Worm (Caenorhabditis elegans) whole organism, mixed stage, embryonic: ENCODE results near the gene K02A6.3.
A peak's percentile ranks its signal among the peaks of the same experiment; 100 is the strongest.

Experiments used
- M03D4.4 ChIP-seq: sonication (generic microtip); optimal IDR thresholded peaks from 2 replicates; lab custom pipeline; 2017; ENCODE audit warnings: mild to moderate bottlenecking, missing genetic modification characterization, missing compliant biosample characterization
- bed-3 ChIP-seq: fragments of 200-800 bp; sonication (Bioruptor generic); optimal IDR thresholded peaks from 3 replicates; lab custom pipeline; 2018; ENCODE audit warnings: mild to moderate bottlenecking, missing genetic modification characterization, moderate library complexity, missing compliant biosample characterization
- blmp-1 ChIP-seq: fragments of 150-350 bp; optimal IDR thresholded peaks from 2 replicates; lab custom pipeline; 2014; ENCODE audit warnings: missing biosample characterization, missing genetic modification characterization
- ceh-43 ChIP-seq: fragments of 200-800 bp; sonication (Bioruptor generic); optimal IDR thresholded peaks from 2 replicates; lab custom pipeline; 2018; ENCODE audit warnings: mild to moderate bottlenecking, missing genetic modification characterization, moderate library complexity, missing compliant biosample characterization
- ceh-83 ChIP-seq: fragments of 200-800 bp; sonication (Bioruptor generic); optimal IDR thresholded peaks from 2 replicates; lab custom pipeline; 2018; ENCODE audit warnings: mild to moderate bottlenecking, missing genetic modification characterization, missing compliant biosample characterization
- ces-1 ChIP-seq: fragments of 150-350 bp; optimal IDR thresholded peaks from 2 replicates; lab custom pipeline; 2014; ENCODE audit warnings: missing biosample characterization, missing genetic modification reagents, missing genetic modification characterization
- cnd-1 ChIP-seq: fragments of 200-800 bp; sonication (Bioruptor generic); optimal IDR thresholded peaks from 2 replicates; lab custom pipeline; 2018; ENCODE audit warnings: mild to moderate bottlenecking, missing genetic modification characterization, missing compliant biosample characterization
- drap-1 ChIP-seq: fragments of 200-800 bp; sonication (Bioruptor generic); optimal IDR thresholded peaks from 3 replicates; lab custom pipeline; 2018; ENCODE audit warnings: mild to moderate bottlenecking, missing genetic modification characterization, missing compliant biosample characterization
- elt-1 ChIP-seq: sonication (generic microtip); optimal IDR thresholded peaks from 2 replicates; lab custom pipeline; 2017; ENCODE audit warnings: missing genetic modification characterization, mild to moderate bottlenecking, missing compliant biosample characterization, antibody characterized with exemption, moderate library complexity, borderline replicate concordance; ENCODE audit not compliant: insufficient read depth
- elt-3 ChIP-seq: fragments of 150-350 bp; optimal IDR thresholded peaks from 2 replicates; lab custom pipeline; 2014; ENCODE audit warnings: missing biosample characterization, missing genetic modification characterization
- flh-1 ChIP-seq: fragments of 200-800 bp; sonication (Bioruptor generic); optimal IDR thresholded peaks from 2 replicates; lab custom pipeline; 2018; ENCODE audit warnings: mild to moderate bottlenecking, missing genetic modification characterization, moderate library complexity, missing compliant biosample characterization
- ham-2 ChIP-seq: fragments of 200-800 bp; sonication (Bioruptor generic); optimal IDR thresholded peaks from 2 replicates; lab custom pipeline; 2018; ENCODE audit warnings: mild to moderate bottlenecking, missing genetic modification characterization, missing compliant biosample characterization
- hlh-1 ChIP-seq: fragments of 150-350 bp; optimal IDR thresholded peaks from 2 replicates; lab custom pipeline; 2014; ENCODE audit warnings: missing biosample characterization, missing genetic modification reagents, missing genetic modification characterization
- lin-13 ChIP-seq: fragments of 150-350 bp; optimal IDR thresholded peaks from 2 replicates; lab custom pipeline; 2014; ENCODE audit warnings: missing biosample characterization, missing genetic modification characterization
- lsy-2 ChIP-seq: fragments of 150-350 bp; optimal IDR thresholded peaks from 2 replicates; lab custom pipeline; 2014; ENCODE audit warnings: missing biosample characterization, missing genetic modification characterization
- mab-5 ChIP-seq: fragments of 150-350 bp; optimal IDR thresholded peaks from 2 replicates; lab custom pipeline; 2014; ENCODE audit warnings: missing biosample characterization, missing genetic modification characterization
- mep-1 ChIP-seq: fragments of 150-350 bp; optimal IDR thresholded peaks from 2 replicates; lab custom pipeline; 2017; ENCODE audit warnings: missing biosample characterization, missing genetic modification reagents, missing genetic modification characterization, inconsistent platforms
- mls-2 ChIP-seq: sonication (generic microtip); optimal IDR thresholded peaks from 2 replicates; lab custom pipeline; 2016; ENCODE audit warnings: mild to moderate bottlenecking, missing genetic modification characterization, moderate library complexity, missing compliant biosample characterization
- nhr-12 ChIP-seq: fragments of 150-350 bp; optimal IDR thresholded peaks from 2 replicates; lab custom pipeline; 2014; ENCODE audit warnings: missing biosample characterization, missing genetic modification characterization
- nhr-2 ChIP-seq: fragments of 150-350 bp; optimal IDR thresholded peaks from 2 replicates; lab custom pipeline; 2014; ENCODE audit warnings: missing biosample characterization, missing genetic modification characterization
- nhr-237 ChIP-seq: fragments of 150-350 bp; optimal IDR thresholded peaks from 2 replicates; lab custom pipeline; 2014; ENCODE audit warnings: missing biosample characterization, missing genetic modification characterization
- nhr-28 ChIP-seq: fragments of 150-350 bp; optimal IDR thresholded peaks from 2 replicates; lab custom pipeline; 2014; ENCODE audit warnings: missing biosample characterization, missing genetic modification characterization
- nhr-76 ChIP-seq: sonication (generic microtip); optimal IDR thresholded peaks from 2 replicates; lab custom pipeline; 2017; ENCODE audit warnings: missing biosample characterization, missing genetic modification characterization
- pha-4 ChIP-seq: fragments of 150-350 bp; optimal IDR thresholded peaks from 2 replicates; lab custom pipeline; 2018; ENCODE audit warnings: missing biosample characterization, missing genetic modification reagents, missing genetic modification characterization
- sem-2 ChIP-seq: fragments of 200-800 bp; sonication (Bioruptor generic); optimal IDR thresholded peaks from 2 replicates; lab custom pipeline; 2018; ENCODE audit warnings: mild to moderate bottlenecking, missing genetic modification characterization, missing compliant biosample characterization
- snpc-4 ChIP-seq: fragments of 150-350 bp; optimal IDR thresholded peaks from 2 replicates; lab custom pipeline; 2014; ENCODE audit warnings: missing biosample characterization, missing genetic modification characterization
- sptf-1 ChIP-seq: sonication (generic microtip); optimal IDR thresholded peaks from 2 replicates; lab custom pipeline; 2017; ENCODE audit warnings: mild to moderate bottlenecking, missing genetic modification characterization, moderate library complexity, missing compliant biosample characterization
- tbx-8 ChIP-seq: fragments of 200-800 bp; sonication (Bioruptor generic); optimal IDR thresholded peaks from 2 replicates; lab custom pipeline; 2018; ENCODE audit warnings: mild to moderate bottlenecking, missing genetic modification characterization, moderate library complexity, missing compliant biosample characterization
- unc-39 ChIP-seq: fragments of 150-350 bp; optimal IDR thresholded peaks from 2 replicates; lab custom pipeline; 2014; ENCODE audit warnings: missing biosample characterization, missing genetic modification characterization
- zip-8 ChIP-seq: fragments of 150-350 bp; optimal IDR thresholded peaks from 2 replicates; lab custom pipeline; 2014; ENCODE audit warnings: missing biosample characterization, missing genetic modification characterization

K02A6.3 gene

DNA sequence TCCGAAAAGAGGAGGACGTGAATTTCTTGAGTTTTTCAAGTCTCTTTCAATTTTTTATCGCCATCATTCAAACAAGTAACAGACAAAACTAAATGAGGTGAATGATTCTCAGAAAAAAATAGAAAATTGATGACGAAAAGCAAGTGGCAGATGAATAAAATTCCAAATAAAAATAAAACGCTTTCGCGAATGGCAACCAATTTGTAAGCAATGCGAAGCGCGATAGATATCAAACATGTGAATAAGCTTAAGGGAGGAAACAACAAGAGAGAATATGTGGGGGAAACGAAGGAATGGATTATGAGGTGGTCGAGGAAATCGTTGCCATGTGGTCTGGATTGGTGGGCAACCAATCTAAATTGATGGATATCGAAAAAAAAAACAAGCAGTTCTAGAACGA, 27.3 kb downstream of the K02A6.3 start:
- no peak for TF ChIP-seq nhr-2 (tag; lab: Kevin White, UChicago)
- peak; percentile 8 for TF ChIP-seq ces-1

- no peak for TF ChIP-seq nhr-76 (tag; lab: Kevin White, UChicago)
- no peak for TF ChIP-seq tbx-8 (GFP tag; lab: Kevin White, UChicago)
- TF ChIP-seq unc-39 (tag; lab: Kevin White, UChicago), result no peak
- TF ChIP-seq ceh-43 (GFP tag; lab: Kevin White, UChicago), result no peak
- no peak for TF ChIP-seq flh-1 (GFP tag; lab: Kevin White, UChicago)
- no peak for TF ChIP-seq mep-1
- no peak for TF ChIP-seq nhr-28 (tag; lab: Kevin White, UChicago)
- no peak for TF ChIP-seq blmp-1
- no peak for TF ChIP-seq mls-2 (tag; lab: Kevin White, UChicago)
- TF ChIP-seq ces-1, result no peak
- TF ChIP-seq ceh-83 (GFP tag; lab: Kevin White, UChicago), result no peak
- TF ChIP-seq lsy-2, result no peak
- TF ChIP-seq elt-1 (tag; lab: Kevin White, UChicago), result no peak
- TF ChIP-seq ham-2 (GFP tag; lab: Kevin White, UChicago), result no peak
- no peak for TF ChIP-seq cnd-1 (tag; lab: Kevin White, UChicago)
- no peak for TF ChIP-seq nhr-2 (tag; lab: Kevin White, UChicago)
Observed at ce11 chrX:8203684-8204083, 28.0 kb downstream of the K02A6.3 start, which contains the start of gene C17H11.6. TSS of gene C17H11.6 (minus strand) at chrX:8203784.

DNA sequence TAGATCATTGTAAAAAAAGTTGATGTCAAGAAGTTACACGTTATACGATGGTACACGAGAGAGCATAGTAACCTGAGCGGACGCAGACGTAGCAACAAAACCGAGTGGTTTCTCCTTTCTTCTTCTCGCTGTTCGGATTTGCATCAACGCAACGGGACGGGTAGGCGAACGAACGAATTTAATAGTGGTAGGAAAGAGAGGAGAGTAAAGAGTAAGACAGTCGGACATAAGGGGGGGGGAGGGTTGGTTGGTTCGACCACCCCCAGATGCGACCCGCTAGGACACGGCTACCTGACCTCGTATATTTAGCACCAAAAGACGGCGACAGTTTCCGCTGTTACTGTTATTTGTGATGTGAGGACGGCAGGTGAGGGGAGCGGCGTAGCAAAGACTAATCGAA, 30.5 kb downstream of the K02A6.3 start:
- TF ChIP-seq sptf-1 (tag; lab: Kevin White, UChicago) (peak; percentile 54), hlh-1 (tag; lab: Kevin White, UChicago) (peak; percentile 9), ham-2 (GFP tag; lab: Kevin White, UChicago) (peak; percentile 76), drap-1 (GFP tag; lab: Kevin White, UChicago) (peak; percentile 27), nhr-2 (tag; lab: Kevin White, UChicago) (peak; percentile 14), M03D4.4 (peak; percentile 22), elt-1 (tag; lab: Kevin White, UChicago) (no peak), nhr-12 (no peak), mls-2 (tag; lab: Kevin White, UChicago) (peak; percentile 42)

DNA sequence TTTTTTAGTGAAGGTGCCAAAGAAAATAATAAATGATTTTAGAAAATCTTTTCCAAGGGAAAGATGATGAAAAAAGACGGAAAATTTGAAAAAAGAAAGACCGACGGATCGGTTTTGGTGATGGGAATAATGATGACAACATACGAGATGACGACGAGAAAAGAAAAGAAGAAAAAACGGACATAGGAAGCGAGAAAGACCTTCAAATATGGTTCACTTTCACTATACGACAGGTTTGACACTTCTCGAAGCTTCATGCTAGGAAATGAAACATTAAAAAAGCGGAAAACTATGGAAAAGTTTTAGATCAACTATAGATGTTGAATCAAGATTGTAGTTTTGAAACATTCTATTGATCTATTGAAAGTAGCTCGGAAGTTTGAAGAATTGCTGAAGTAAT, 31.5 kb downstream of the K02A6.3 start:
- no peak for TF ChIP-seq elt-1 (tag; lab: Kevin White, UChicago)
- no peak for TF ChIP-seq elt-3 (tag; lab: Kevin White, UChicago)
- TF ChIP-seq tbx-8 (GFP tag; lab: Kevin White, UChicago), result no peak
- TF ChIP-seq ceh-83 (GFP tag; lab: Kevin White, UChicago), result no peak
- no peak for TF ChIP-seq mls-2 (tag; lab: Kevin White, UChicago)

DNA sequence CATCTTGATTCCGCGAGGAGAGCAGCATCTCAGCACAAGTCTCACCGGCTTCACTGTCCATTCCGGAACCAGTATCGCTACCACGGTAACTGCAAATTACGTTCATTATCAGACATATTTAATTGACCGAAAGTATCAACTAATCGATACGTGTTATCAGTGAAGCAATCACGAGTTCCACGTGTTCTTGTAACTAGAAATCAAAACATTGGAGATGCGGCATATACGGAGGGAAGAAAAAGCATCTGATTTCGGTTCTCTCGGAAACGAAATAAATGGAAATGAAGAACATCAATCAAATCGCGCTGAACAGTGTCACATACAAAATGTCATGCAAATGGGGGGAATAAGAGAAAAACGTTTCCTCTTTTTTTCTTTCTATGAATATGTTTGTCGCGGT, 38.5 kb downstream of the K02A6.3 start:
- no peak for TF ChIP-seq mls-2 (tag; lab: Kevin White, UChicago)
- TF ChIP-seq ham-2 (GFP tag; lab: Kevin White, UChicago), result no peak
- no peak for TF ChIP-seq mep-1
- no peak for TF ChIP-seq pha-4 (tag; lab: Kevin White, UChicago)
- no peak for TF ChIP-seq sem-2
- TF ChIP-seq blmp-1, result no peak
- no peak for TF ChIP-seq lin-13
- TF ChIP-seq mab-5 (tag; lab: Kevin White, UChicago), result no peak
- TF ChIP-seq nhr-28 (tag; lab: Kevin White, UChicago), result no peak
- TF ChIP-seq nhr-237 (tag; lab: Kevin White, UChicago), result no peak
- TF ChIP-seq nhr-2 (tag; lab: Kevin White, UChicago), result no peak
- no peak for TF ChIP-seq zip-8 (tag; lab: Kevin White, UChicago)
- no peak for TF ChIP-seq ceh-43 (GFP tag; lab: Kevin White, UChicago)
- TF ChIP-seq hlh-1 (tag; lab: Kevin White, UChicago), result no peak
- TF ChIP-seq snpc-4, result no peak
- no peak for TF ChIP-seq flh-1 (GFP tag; lab: Kevin White, UChicago)
- no peak for TF ChIP-seq ces-1
- TF ChIP-seq elt-3 (tag; lab: Kevin White, UChicago), result no peak

ce11 chrX:8185037-8185436, 46.7 kb downstream of the K02A6.3 start, which contains the start of gene C17H11.5:
TSS of gene C17H11.5 (minus strand) at chrX:8185137.
- TF ChIP-seq lsy-2, result no peak
- no peak for TF ChIP-seq unc-39 (tag; lab: Kevin White, UChicago)
- no peak for TF ChIP-seq pha-4 (tag; lab: Kevin White, UChicago)
- TF ChIP-seq mab-5 (tag; lab: Kevin White, UChicago), result no peak
- TF ChIP-seq nhr-2 (tag; lab: Kevin White, UChicago), result no peak
- TF ChIP-seq elt-1 (tag; lab: Kevin White, UChicago), result no peak
- no peak for TF ChIP-seq mep-1
- TF ChIP-seq nhr-237 (tag; lab: Kevin White, UChicago), result no peak
- no peak for TF ChIP-seq bed-3 (GFP tag; lab: Kevin White, UChicago)
